Worm (Caenorhabditis elegans) whole organism, L3 larva: ENCODE results near the gene Y69A2AR.23.

Experiments used
- ama-1 ChIP-seq: fragments of 150-350 bp; optimal IDR thresholded peaks from 2 replicates; lab custom pipeline; 2018
- ceh-82 ChIP-seq: fragments of 150-350 bp; optimal IDR thresholded peaks from 2 replicates; lab custom pipeline; 2014; ENCODE audit warnings: missing biosample characterization, missing genetic modification characterization
- fos-1 ChIP-seq: fragments of 150-350 bp; optimal IDR thresholded peaks from 2 replicates; lab custom pipeline; 2014; ENCODE audit warnings: missing biosample characterization, missing genetic modification characterization
- lsy-12 ChIP-seq: sonication (generic microtip); optimal IDR thresholded peaks from 2 replicates; lab custom pipeline; 2016; ENCODE audit warnings: mild to moderate bottlenecking, missing genetic modification characterization, missing compliant biosample characterization
- nfya-1 ChIP-seq: sonication (generic microtip); optimal IDR thresholded peaks from 2 replicates; lab custom pipeline; 2017; ENCODE audit warnings: missing genetic modification characterization, mild to moderate bottlenecking, missing compliant biosample characterization, antibody characterized with exemption, moderate library complexity; ENCODE audit not compliant: insufficient read depth
- nhr-12 ChIP-seq: fragments of 150-350 bp; optimal IDR thresholded peaks from 2 replicates; lab custom pipeline; 2014; ENCODE audit warnings: missing biosample characterization, missing genetic modification characterization
- nhr-237 ChIP-seq: fragments of 150-350 bp; optimal IDR thresholded peaks from 2 replicates; lab custom pipeline; 2014; ENCODE audit warnings: missing biosample characterization, missing genetic modification characterization
- nhr-43 ChIP-seq: sonication (generic microtip); optimal IDR thresholded peaks from 2 replicates; lab custom pipeline; 2016; ENCODE audit warnings: mild to moderate bottlenecking, missing genetic modification characterization, missing compliant biosample characterization; ENCODE audit not compliant: poor library complexity, severe bottlenecking
- ztf-11 ChIP-seq: fragments of 150-350 bp; optimal IDR thresholded peaks from 2 replicates; lab custom pipeline; 2014; ENCODE audit warnings: missing biosample characterization, missing genetic modification characterization

DNA sequence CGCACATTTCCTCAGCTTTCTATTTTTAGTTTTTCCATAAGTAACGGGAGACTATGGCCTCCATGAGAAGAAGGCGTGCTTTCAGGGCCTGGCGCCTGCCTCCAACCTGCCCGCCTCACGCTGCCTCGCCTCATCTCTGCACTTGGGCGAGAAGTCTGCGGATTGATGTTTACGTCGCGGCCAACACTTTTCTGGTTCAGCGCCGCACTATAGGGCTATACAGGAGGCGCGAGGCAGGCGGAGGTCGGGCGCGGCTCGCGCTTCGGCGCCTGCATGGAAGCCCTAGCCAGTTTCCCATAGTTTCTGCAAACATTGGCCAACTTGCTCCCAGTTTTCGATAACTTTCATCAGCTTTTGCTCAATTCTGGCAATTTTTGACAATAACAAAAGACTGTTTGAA, 21.6 kb upstream of the Y69A2AR.23 start:
- TF ChIP-seq nhr-12 = no peak
- no peak for TF ChIP-seq ztf-11
- no peak for TF ChIP-seq ama-1 (lab: Kevin White, UChicago)
- TF ChIP-seq fos-1 = no peak
- TF ChIP-seq nfya-1 (tag; lab: Kevin White, UChicago) = no peak
- no peak for TF ChIP-seq ceh-82 (tag; lab: Kevin White, UChicago)
- no peak for TF ChIP-seq nhr-43
- no peak for TF ChIP-seq nhr-237 (tag; lab: Kevin White, UChicago)
- TF ChIP-seq lsy-12 (tag; lab: Kevin White, UChicago) = no peak
